Fruit fly (Drosophila melanogaster) whole organism, embryonic: Measurements from ENCODE around the gene Pdi.

Source experiments
- Abd-B ChIP-seq: fragments of 200-800 bp; sonication (Bioruptor generic); optimal IDR thresholded peaks from 2 replicates; lab custom pipeline; 2018; ENCODE audit warnings: missing biosample characterization, mild to moderate bottlenecking, missing genetic modification characterization, moderate library complexity
- Ada2b ChIP-seq: fragments of 200-800 bp; sonication (Bioruptor generic); IDR thresholded peaks from 2 replicates; pipeline ENCODE4 v1.3.6; 2022; ENCODE audit warnings: missing biosample characterization, missing genetic modification characterization
- Bteb2 ChIP-seq: fragments of 200-800 bp; sonication (Bioruptor generic); optimal IDR thresholded peaks from 2 replicates; lab custom pipeline; 2016; ENCODE audit warnings: missing biosample characterization, missing genetic modification characterization
- CG10431 ChIP-seq: fragments of 200-800 bp; sonication (Bioruptor generic); optimal IDR thresholded peaks from 3 replicates; lab custom pipeline; 2018; ENCODE audit warnings: missing biosample characterization, mild to moderate bottlenecking, missing genetic modification characterization
- CG11560 ChIP-seq: fragments of 200-800 bp; sonication (Bioruptor generic); IDR thresholded peaks from 3 replicates; pipeline ENCODE4 v1.3.6; 2022; ENCODE audit warnings: missing biosample characterization, missing genetic modification characterization
- CG1233 ChIP-seq: fragments of 200-800 bp; sonication (Bioruptor generic); optimal IDR thresholded peaks from 4 replicates; lab custom pipeline; 2018; ENCODE audit warnings: missing biosample characterization, mild to moderate bottlenecking, missing genetic modification characterization
- CG12942 ChIP-seq: fragments of 200-800 bp; sonication (Bioruptor generic); optimal IDR thresholded peaks from 3 replicates; lab custom pipeline; 2016; ENCODE audit warnings: missing biosample characterization, missing genetic modification characterization
- CG17385 ChIP-seq: fragments of 200-800 bp; sonication (Bioruptor generic); optimal IDR thresholded peaks from 3 replicates; lab custom pipeline; 2018; ENCODE audit warnings: missing biosample characterization, mild to moderate bottlenecking, missing genetic modification characterization
- CG2120 ChIP-seq: fragments of 200-800 bp; sonication (Bioruptor generic); optimal IDR thresholded peaks from 3 replicates; lab custom pipeline; 2016; ENCODE audit warnings: missing biosample characterization, missing genetic modification characterization
- CG30403 ChIP-seq: fragments of 200-800 bp; sonication (Bioruptor generic); optimal IDR thresholded peaks from 3 replicates; lab custom pipeline; 2016; ENCODE audit warnings: missing biosample characterization, missing genetic modification characterization
- CG3163 ChIP-seq: fragments of 200-800 bp; sonication (Bioruptor generic); optimal IDR thresholded peaks from 3 replicates; lab custom pipeline; 2016; ENCODE audit warnings: missing biosample characterization, missing genetic modification characterization
- CG32772 ChIP-seq: fragments of 200-800 bp; sonication (Bioruptor generic); IDR thresholded peaks from 2 replicates; pipeline ENCODE4 v1.3.6; 2022; ENCODE audit warnings: missing biosample characterization, missing genetic modification characterization
- CG5953 ChIP-seq: fragments of 200-800 bp; sonication (Bioruptor generic); IDR thresholded peaks from 2 replicates; pipeline ENCODE4 v1.3.6; 2022; ENCODE audit warnings: missing biosample characterization, missing genetic modification characterization
- CG6813 ChIP-seq: fragments of 200-800 bp; sonication (Bioruptor generic); optimal IDR thresholded peaks from 2 replicates; lab custom pipeline; 2017; ENCODE audit warnings: missing biosample characterization, missing genetic modification characterization, mild to moderate bottlenecking, moderate library complexity, missing genetic modification reagents
- CG6854 ChIP-seq: fragments of 200-800 bp; sonication (Bioruptor generic); optimal IDR thresholded peaks from 3 replicates; lab custom pipeline; 2017; ENCODE audit warnings: missing biosample characterization, mild to moderate bottlenecking, missing genetic modification characterization
- CG7271 ChIP-seq: fragments of 200-800 bp; sonication (Bioruptor generic); optimal IDR thresholded peaks from 2 replicates; lab custom pipeline; 2018; ENCODE audit warnings: missing biosample characterization, mild to moderate bottlenecking, missing genetic modification characterization, moderate library complexity
- Gsc ChIP-seq: fragments of 200-800 bp; sonication (Bioruptor generic); IDR thresholded peaks from 2 replicates; pipeline ENCODE4 v1.3.6; 2022; ENCODE audit warnings: missing biosample characterization, missing genetic modification characterization
- Hey ChIP-seq: fragments of 200-800 bp; sonication (Bioruptor generic); optimal IDR thresholded peaks from 3 replicates; lab custom pipeline; 2018; ENCODE audit warnings: missing biosample characterization, mild to moderate bottlenecking, missing genetic modification characterization
- Hr51 ChIP-seq, 2 experiments: fragments of 200-800 bp; sonication (Bioruptor generic); optimal IDR thresholded peaks; 2 replicates in 1 of 2; 3 replicates in 1 of 2; lab custom pipeline; 2016 to 2018; ENCODE audit warnings: missing biosample characterization in 2 of 2, missing genetic modification characterization in 2 of 2, mild to moderate bottlenecking in 1 of 2, moderate library complexity in 1 of 2
- MBD-R2 ChIP-seq: fragments of 200-800 bp; sonication (Bioruptor generic); IDR thresholded peaks from 2 replicates; pipeline ENCODE4 v1.3.6; 2022; ENCODE audit warnings: missing biosample characterization, missing genetic modification characterization
- NC2α ChIP-seq: fragments of 200-800 bp; sonication (Bioruptor generic); optimal IDR thresholded peaks from 2 replicates; lab custom pipeline; 2016; ENCODE audit warnings: missing biosample characterization, missing genetic modification characterization
- Opbp ChIP-seq: fragments of 200-800 bp; sonication (Bioruptor generic); IDR thresholded peaks from 3 replicates; pipeline ENCODE4 v1.3.6; 2022; ENCODE audit warnings: missing biosample characterization, missing genetic modification characterization; ENCODE audit not compliant: partially characterized antibody
- Optix ChIP-seq: fragments of 200-800 bp; sonication (Bioruptor generic); IDR thresholded peaks from 3 replicates; pipeline ENCODE4 v1.3.6; 2022; ENCODE audit warnings: missing biosample characterization, missing genetic modification characterization
- Pdp1 ChIP-seq, 2 experiments: fragments of 200-800 bp; sonication (Bioruptor generic); optimal IDR thresholded peaks; 3 replicates each; lab custom pipeline; 2016; ENCODE audit warnings: missing biosample characterization in 2 of 2, missing genetic modification characterization in 2 of 2, mild to moderate bottlenecking in 1 of 2, moderate library complexity in 1 of 2
- Sry-δ ChIP-seq: fragments of 200-800 bp; sonication (Bioruptor generic); optimal IDR thresholded peaks from 2 replicates; lab custom pipeline; 2016; ENCODE audit warnings: missing biosample characterization, missing genetic modification characterization
- Tbp ChIP-seq: fragments of >200 bp; optimal IDR thresholded peaks from 2 replicates; lab custom pipeline; 2018; ENCODE audit warnings: missing biosample characterization, missing genetic modification characterization
- Trl ChIP-seq, 3 experiments: fragments of >200 bp in 2 of 3; fragments of 200-800 bp in 1 of 3; sonication (Bioruptor generic) in 1 of 3; optimal IDR thresholded peaks; 2 replicates in 1 of 3; 3 replicates in 2 of 3; lab custom pipeline; 2016 to 2017; ENCODE audit warnings: missing biosample characterization in 1 of 3, missing genetic modification characterization in 1 of 3
- Usf ChIP-seq: fragments of 200-800 bp; sonication (Bioruptor generic); optimal IDR thresholded peaks from 2 replicates; lab custom pipeline; 2017; ENCODE audit warnings: missing genotype, missing biosample characterization, missing genetic modification characterization
- amos ChIP-seq: fragments of 200-800 bp; sonication (Bioruptor generic); IDR thresholded peaks from 2 replicates; pipeline ENCODE4 v1.3.6; 2022; ENCODE audit warnings: missing biosample characterization, missing genetic modification characterization; ENCODE audit not compliant: partially characterized antibody
- aop ChIP-seq: fragments of 200-800 bp; sonication (Bioruptor generic); IDR thresholded peaks from 2 replicates; pipeline ENCODE4 v1.3.6; 2022; ENCODE audit warnings: missing biosample characterization, missing genetic modification characterization
- bowl ChIP-seq: fragments of 200-800 bp; sonication (Bioruptor generic); IDR thresholded peaks from 2 replicates; pipeline ENCODE4 v1.3.6; 2022; ENCODE audit warnings: missing biosample characterization, missing genetic modification characterization
- chinmo ChIP-seq: fragments of 200-800 bp; sonication (Bioruptor generic); IDR thresholded peaks from 4 replicates; pipeline ENCODE4 v1.3.6; 2022; ENCODE audit warnings: missing biosample characterization, missing genetic modification characterization; ENCODE audit not compliant: partially characterized antibody
- chm ChIP-seq: fragments of 200-800 bp; sonication (Bioruptor generic); IDR thresholded peaks from 2 replicates; pipeline ENCODE4 v1.3.6; 2022; ENCODE audit warnings: missing biosample characterization, missing genetic modification characterization
- crol ChIP-seq: fragments of 200-800 bp; sonication (Bioruptor generic); IDR thresholded peaks from 2 replicates; pipeline ENCODE4 v1.3.6; 2022; ENCODE audit warnings: missing biosample characterization, missing genetic modification characterization
- cwo ChIP-seq: fragments of 200-800 bp; sonication (Bioruptor generic); optimal IDR thresholded peaks from 3 replicates; lab custom pipeline; 2017; ENCODE audit warnings: missing biosample characterization, missing genetic modification characterization, mild to moderate bottlenecking, moderate library complexity, missing genetic modification reagents
- dmrt11E ChIP-seq: fragments of 200-800 bp; sonication (Bioruptor generic); optimal IDR thresholded peaks from 3 replicates; lab custom pipeline; 2018; ENCODE audit warnings: missing biosample characterization, mild to moderate bottlenecking, missing genetic modification characterization, moderate library complexity
- en ChIP-seq: fragments of 200-800 bp; sonication (Bioruptor generic); optimal IDR thresholded peaks from 2 replicates; lab custom pipeline; 2016; ENCODE audit warnings: missing biosample characterization, missing genetic modification characterization
- eyg ChIP-seq: fragments of 200-800 bp; sonication (Bioruptor generic); optimal IDR thresholded peaks from 3 replicates; lab custom pipeline; 2016; ENCODE audit warnings: missing biosample characterization, missing genetic modification characterization
- lbe ChIP-seq: fragments of 200-800 bp; sonication (Bioruptor generic); optimal IDR thresholded peaks from 2 replicates; lab custom pipeline; 2016; ENCODE audit warnings: missing biosample characterization, mild to moderate bottlenecking, missing genetic modification characterization
- pita ChIP-seq: fragments of 200-800 bp; sonication (Bioruptor generic); optimal IDR thresholded peaks from 2 replicates; lab custom pipeline; 2017; ENCODE audit warnings: missing biosample characterization, mild to moderate bottlenecking, missing genetic modification characterization
- sens-2 ChIP-seq: fragments of 200-800 bp; sonication (Bioruptor generic); IDR thresholded peaks from 2 replicates; pipeline ENCODE4 v1.3.6; 2022; ENCODE audit warnings: missing biosample characterization, missing genetic modification characterization
- seq ChIP-seq: fragments of 200-800 bp; sonication (Bioruptor generic); IDR thresholded peaks from 2 replicates; pipeline ENCODE4 v1.3.6; 2022; ENCODE audit warnings: missing biosample characterization, missing genetic modification characterization
- shn ChIP-seq: fragments of 200-800 bp; sonication (Bioruptor generic); optimal IDR thresholded peaks from 3 replicates; lab custom pipeline; 2016; ENCODE audit warnings: missing biosample characterization, missing genetic modification characterization
- slbo ChIP-seq: fragments of 200-800 bp; sonication (Bioruptor generic); IDR thresholded peaks from 2 replicates; pipeline ENCODE4 v1.3.6; 2022; ENCODE audit warnings: missing biosample characterization, missing genetic modification characterization
- toy ChIP-seq: fragments of 200-800 bp; sonication (Bioruptor generic); IDR thresholded peaks from 2 replicates; pipeline ENCODE4 v1.3.6; 2022; ENCODE audit warnings: missing biosample characterization, missing genetic modification characterization
- wdn ChIP-seq: fragments of 200-800 bp; sonication (Bioruptor generic); IDR thresholded peaks from 2 replicates; pipeline ENCODE4 v1.3.6; 2022; ENCODE audit warnings: missing biosample characterization, missing genetic modification characterization
- yki ChIP-seq: fragments of >200 bp; optimal IDR thresholded peaks from 3 replicates; lab custom pipeline; 2018
- z ChIP-seq: fragments of 200-800 bp; sonication (Bioruptor generic); IDR thresholded peaks from 3 replicates; pipeline ENCODE4 v1.3.6; 2022; ENCODE audit warnings: missing biosample characterization, missing genetic modification characterization

Pdi gene

DNA sequence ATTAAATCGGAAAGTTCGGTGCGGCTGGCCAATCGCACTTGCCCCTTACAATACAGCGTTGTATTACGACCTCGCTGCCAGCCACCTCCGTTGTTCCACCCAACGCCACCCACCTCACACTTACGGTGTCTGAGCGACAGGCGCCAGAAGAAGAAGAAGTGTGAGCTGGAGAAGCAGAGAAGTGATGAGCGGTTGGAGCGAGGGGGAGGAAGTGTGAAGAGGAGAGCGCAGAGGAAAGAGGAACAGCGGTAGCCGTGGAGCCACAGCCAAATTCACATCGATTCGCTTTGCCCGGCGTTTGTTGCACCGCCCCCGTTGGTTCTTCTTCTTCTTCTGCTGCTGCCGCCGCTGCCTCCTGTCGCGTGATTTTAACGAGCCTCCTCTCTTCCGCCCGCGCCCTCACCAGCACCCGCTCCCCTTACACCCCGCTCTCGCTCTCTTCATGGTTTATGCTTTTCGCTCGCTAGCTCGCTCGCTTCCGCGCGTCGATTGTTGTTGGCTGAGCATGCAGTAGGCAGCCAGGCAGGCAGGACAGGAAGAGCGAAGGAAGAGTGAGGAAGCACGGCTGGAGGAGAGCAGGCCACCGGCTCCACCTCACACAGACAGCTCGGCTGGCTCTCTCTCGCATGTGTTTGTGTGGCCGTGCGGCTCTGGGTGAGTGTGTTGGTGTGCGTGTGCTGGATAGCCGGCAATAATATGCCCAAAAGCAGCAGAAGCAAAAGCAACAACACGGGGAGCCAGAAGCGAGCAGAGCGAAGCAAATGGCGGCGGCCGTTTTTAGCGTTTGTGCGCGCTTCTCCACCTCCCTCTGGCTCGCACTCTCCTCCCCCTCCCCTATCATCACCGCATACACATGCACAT is 38.4 kb downstream of the Pdi start (continued):
- no peak for TF ChIP-seq CG2120 (GFP tag; lab: Kevin White, UChicago)
- peak; percentile 99 for TF ChIP-seq crol (GFP tag; lab: Robert Waterston, UW)
- no peak for TF ChIP-seq CG11560
- TF ChIP-seq toy (GFP tag; lab: Robert Waterston, UW) = no peak
- peak; percentile 41; the same call in 1 of the 3 replicates for TF ChIP-seq z (GFP tag; lab: Robert Waterston, UW)
- TF ChIP-seq CG1233 (GFP tag; lab: Kevin White, UChicago) = no peak
- TF ChIP-seq chm (GFP tag; lab: Robert Waterston, UW) = 0 out of 2 replicates have a peak, but pooled peaks have one; percentile 46
- peak; percentile 12 for TF ChIP-seq Hey (tag; lab: Kevin White, UChicago)
- peak; percentile 88 for TF ChIP-seq CG17385 (GFP tag; lab: Kevin White, UChicago)
- TF ChIP-seq Sry-δ (GFP tag; lab: Kevin White, UChicago) = no peak
- TF ChIP-seq eyg (GFP tag; lab: Kevin White, UChicago) = no peak
- TF ChIP-seq amos = peak; percentile 10; the same call in 1 of the 2 replicates
- peak; percentile 8 for TF ChIP-seq lbe (GFP tag; lab: Kevin White, UChicago)
- peak; percentile 26 for TF ChIP-seq yki (lab: Kevin White, UChicago)
- TF ChIP-seq CG32772 (GFP tag; lab: Robert Waterston, UW) = peak; percentile 36; the same call in 1 of the 2 replicates
- no peak for TF ChIP-seq CG5953
- TF ChIP-seq Gsc = no peak
- TF ChIP-seq CG30403 (GFP tag; lab: Kevin White, UChicago) = no peak
- TF ChIP-seq Pdp1 (GFP tag; optimal IDR thresholded peaks at IDR 0.05; lab: Kevin White, UChicago) = no peak
- TF ChIP-seq Trl (optimal IDR thresholded peaks at IDR 0.05; lab: Kevin White, UChicago) = peak; percentile 70 to 81
- TF ChIP-seq Trl (GFP tag; optimal IDR thresholded peaks at IDR 0.05; lab: Kevin White, UChicago) = no peak
- TF ChIP-seq NC2α (GFP tag; lab: Kevin White, UChicago) = no peak
- no peak for TF ChIP-seq Usf
- TF ChIP-seq pita (GFP tag; lab: Kevin White, UChicago) = no peak
- peak; percentile 55 for TF ChIP-seq Abd-B
- TF ChIP-seq Tbp (GFP tag; lab: Kevin White, UChicago) = no peak
- peak; percentile 8 for TF ChIP-seq shn
- TF ChIP-seq chinmo = peak; percentile 89; the same call in 1 of the 4 replicates
- TF ChIP-seq Opbp (GFP tag; lab: Robert Waterston, UW) = peak; percentile 34; the same call in 1 of the 3 replicates
- 0 out of 2 replicates have a peak, but pooled peaks have one; percentile 6 for TF ChIP-seq slbo (GFP tag; lab: Robert Waterston, UW)
- TF ChIP-seq cwo (GFP tag; lab: Kevin White, UChicago) = peak; percentile 87
- no peak for TF ChIP-seq Optix (GFP tag; lab: Robert Waterston, UW)
- no peak for TF ChIP-seq en (GFP tag; lab: Kevin White, UChicago)
- peak; percentile 65; the same call in 1 of the 2 replicates for TF ChIP-seq aop
- no peak for TF ChIP-seq wdn (GFP tag; lab: Robert Waterston, UW)
- TF ChIP-seq CG10431 (GFP tag; lab: Kevin White, UChicago) = peak; percentile 14
- TF ChIP-seq CG3163 (GFP tag; lab: Kevin White, UChicago) = peak; percentile 48
- no peak for TF ChIP-seq CG7271 (tag; lab: Kevin White, UChicago)
- TF ChIP-seq MBD-R2 = 0 out of 2 replicates have a peak, but pooled peaks have one; percentile 18
- TF ChIP-seq bowl (GFP tag; lab: Robert Waterston, UW) = no peak
- TF ChIP-seq seq = 0 out of 2 replicates have a peak, but pooled peaks have one; percentile 10
- no peak for TF ChIP-seq Ada2b
- no peak for TF ChIP-seq CG12942
- TF ChIP-seq Hr51 (GFP tag; optimal IDR thresholded peaks at IDR 0.05; lab: Kevin White, UChicago) = peak in 1 of 2 experiments; percentile 18
- TF ChIP-seq sens-2 (GFP tag; lab: Robert Waterston, UW) = peak; percentile 43; the same call in 1 of the 2 replicates
- TF ChIP-seq Bteb2 (GFP tag; lab: Kevin White, UChicago) = no peak
- TF ChIP-seq dmrt11E (tag; lab: Kevin White, UChicago) = no peak
- TF ChIP-seq CG6813 (GFP tag; lab: Kevin White, UChicago) = peak; percentile 30
- TF ChIP-seq CG6854 (GFP tag; lab: Kevin White, UChicago) = peak; percentile 75
